Worm (Caenorhabditis elegans) whole organism, L1 larva: ENCODE measurements around the gene hpo-28.
A peak's percentile ranks its signal among the peaks of the same experiment; 100 is the strongest.

Source experiments
- C34B4.2 ChIP-seq: sonication (generic microtip); optimal IDR thresholded peaks from 2 replicates; lab custom pipeline; 2017; ENCODE audit warnings: mild to moderate bottlenecking, missing genetic modification characterization, missing compliant biosample characterization
- Y116A8C.19 ChIP-seq: sonication (generic microtip); optimal IDR thresholded peaks from 2 replicates; lab custom pipeline; 2016; ENCODE audit warnings: missing compliant biosample characterization, missing genetic modification characterization, borderline replicate concordance
- blmp-1 ChIP-seq: fragments of 150-350 bp; optimal IDR thresholded peaks from 2 replicates; lab custom pipeline; 2014; ENCODE audit warnings: missing biosample characterization, missing genetic modification characterization
- ceh-8 ChIP-seq: fragments of 200-800 bp; sonication (Bioruptor generic); optimal IDR thresholded peaks from 2 replicates; lab custom pipeline; 2018; ENCODE audit warnings: mild to moderate bottlenecking, missing genetic modification characterization, moderate library complexity, missing compliant biosample characterization
- ceh-82 ChIP-seq, 3 experiments: fragments of 150-350 bp in 1 of 3; sonication (generic microtip) in 2 of 3; optimal IDR thresholded peaks; 2 replicates each; lab custom pipeline; 2014 to 2017; ENCODE audit warnings: missing biosample characterization in 3 of 3, missing genetic modification characterization in 3 of 3
- ceh-88 ChIP-seq: fragments of 200-800 bp; sonication (Bioruptor generic); IDR thresholded peaks from 2 replicates; pipeline ENCODE4 v1.3.6; 2022; ENCODE audit warnings: missing genetic modification characterization, missing compliant biosample characterization
- dsc-1 ChIP-seq: sonication (generic microtip); optimal IDR thresholded peaks from 2 replicates; lab custom pipeline; 2016; ENCODE audit warnings: mild to moderate bottlenecking, missing genetic modification characterization, missing compliant biosample characterization
- efl-1 ChIP-seq, 4 experiments: fragments of 150-350 bp; optimal IDR thresholded peaks in 3 of 4; peaks in 1 of 4; 1 replicate in 1 of 4; 2 replicates in 3 of 4; lab custom pipeline; 2014; ENCODE audit warnings: missing biosample characterization in 2 of 4, missing genetic modification characterization in 2 of 4, missing genetic modification reagents in 2 of 4
- egl-27 ChIP-seq, 2 experiments: fragments of 150-350 bp in 1 of 2; sonication (generic microtip); optimal IDR thresholded peaks; 3 replicates each; lab custom pipeline; 2017 to 2018; ENCODE audit warnings: missing biosample characterization in 2 of 2, missing genetic modification characterization in 2 of 2, missing genetic modification reagents in 2 of 2
- elt-2 ChIP-seq: sonication (generic microtip); optimal IDR thresholded peaks from 2 replicates; lab custom pipeline; 2016; ENCODE audit warnings: missing genetic modification characterization, mild to moderate bottlenecking, inconsistent platforms, missing compliant biosample characterization, missing genetic modification reagents
- elt-3 ChIP-seq, 6 experiments: fragments of 150-350 bp in 1 of 6; sonication (generic microtip); optimal IDR thresholded peaks; 2 replicates each; lab custom pipeline; 2017 to 2018; ENCODE audit warnings: missing biosample characterization in 6 of 6, missing genetic modification characterization in 6 of 6, inconsistent platforms in 1 of 6
- ets-5 ChIP-seq: fragments of 200-800 bp; sonication (Bioruptor generic); IDR thresholded peaks from 2 replicates; pipeline ENCODE4 v1.3.6; 2022; ENCODE audit warnings: missing genetic modification characterization, missing compliant biosample characterization
- fkh-4 ChIP-seq: sonication (generic microtip); optimal IDR thresholded peaks from 2 replicates; lab custom pipeline; 2016; ENCODE audit warnings: missing compliant biosample characterization, missing genetic modification characterization, borderline replicate concordance
- fkh-8 ChIP-seq: sonication (generic microtip); optimal IDR thresholded peaks from 2 replicates; lab custom pipeline; 2016; ENCODE audit warnings: mild to moderate bottlenecking, missing genetic modification characterization, missing compliant biosample characterization
- grh-1 ChIP-seq: fragments of 200-800 bp; sonication (Bioruptor generic); IDR thresholded peaks from 2 replicates; pipeline ENCODE4 v1.3.6; 2022; ENCODE audit warnings: missing genetic modification reagents, missing genetic modification characterization, missing compliant biosample characterization
- hlh-4 ChIP-seq: sonication (generic microtip); optimal IDR thresholded peaks from 2 replicates; lab custom pipeline; 2016; ENCODE audit warnings: mild to moderate bottlenecking, missing genetic modification characterization, missing compliant biosample characterization
- hpl-2 ChIP-seq: fragments of 150-350 bp; optimal IDR thresholded peaks from 2 replicates; lab custom pipeline; 2014; ENCODE audit warnings: missing biosample characterization, missing genetic modification reagents, missing genetic modification characterization
- irx-1 ChIP-seq: sonication (generic microtip); optimal IDR thresholded peaks from 2 replicates; lab custom pipeline; 2016; ENCODE audit warnings: missing genetic modification characterization, missing compliant biosample characterization
- lin-14 ChIP-seq: fragments of 200-800 bp; sonication (Bioruptor generic); optimal IDR thresholded peaks from 2 replicates; lab custom pipeline; 2018; ENCODE audit warnings: mild to moderate bottlenecking, missing genetic modification characterization, moderate library complexity, missing compliant biosample characterization
- lin-35 ChIP-seq, 2 experiments: fragments of 150-350 bp; optimal IDR thresholded peaks; 2 replicates each; lab custom pipeline; 2014; ENCODE audit warnings: missing biosample characterization in 2 of 2, missing genetic modification characterization in 2 of 2, missing genetic modification reagents in 2 of 2
- lir-3 ChIP-seq: sonication (generic microtip); optimal IDR thresholded peaks from 2 replicates; lab custom pipeline; 2016; ENCODE audit warnings: mild to moderate bottlenecking, missing genetic modification characterization, moderate library complexity, missing compliant biosample characterization; ENCODE audit not compliant: poor library complexity
- mab-9 ChIP-seq: fragments of 200-800 bp; sonication (Bioruptor generic); IDR thresholded peaks from 2 replicates; pipeline ENCODE4 v1.3.6; 2022; ENCODE audit warnings: missing genetic modification reagents, missing genetic modification characterization, missing compliant biosample characterization
- mdl-1 ChIP-seq, 2 experiments: fragments of 150-350 bp; optimal IDR thresholded peaks; 2 replicates each; lab custom pipeline; 2014 to 2017; ENCODE audit warnings: missing biosample characterization in 2 of 2, missing genetic modification characterization in 2 of 2, inconsistent platforms in 1 of 2
- mef-2 ChIP-seq: fragments of 150-350 bp; optimal IDR thresholded peaks from 2 replicates; lab custom pipeline; 2014; ENCODE audit warnings: missing biosample characterization, missing genetic modification characterization
- nhr-11 ChIP-seq: fragments of 150-350 bp; optimal IDR thresholded peaks from 2 replicates; lab custom pipeline; 2014; ENCODE audit warnings: missing biosample characterization, missing genetic modification characterization
- nhr-12 ChIP-seq: sonication (generic microtip); optimal IDR thresholded peaks from 2 replicates; lab custom pipeline; 2017; ENCODE audit warnings: missing biosample characterization, missing genetic modification characterization
- nhr-20 ChIP-seq: sonication (generic microtip); optimal IDR thresholded peaks from 2 replicates; lab custom pipeline; 2016; ENCODE audit warnings: mild to moderate bottlenecking, missing genetic modification characterization, missing compliant biosample characterization
- nhr-28 ChIP-seq: fragments of 150-350 bp; optimal IDR thresholded peaks from 2 replicates; lab custom pipeline; 2014; ENCODE audit warnings: missing biosample characterization, missing genetic modification characterization
- nhr-84 ChIP-seq: sonication (generic microtip); optimal IDR thresholded peaks from 2 replicates; lab custom pipeline; 2017; ENCODE audit warnings: missing biosample characterization, missing genetic modification characterization
- nhr-85 ChIP-seq: sonication (generic microtip); peaks from one replicate; lab custom pipeline; 2016; ENCODE audit warnings: missing genetic modification characterization, inconsistent platforms, missing compliant biosample characterization
- nhr-90 ChIP-seq: sonication (generic microtip); optimal IDR thresholded peaks from 2 replicates; lab custom pipeline; 2016; ENCODE audit warnings: mild to moderate bottlenecking, missing genetic modification characterization, missing compliant biosample characterization; ENCODE audit not compliant: poor library complexity
- pag-3 ChIP-seq: sonication (generic microtip); optimal IDR thresholded peaks from 2 replicates; lab custom pipeline; 2017; ENCODE audit warnings: missing genetic modification characterization, mild to moderate bottlenecking, missing compliant biosample characterization, antibody characterized with exemption, borderline replicate concordance; ENCODE audit not compliant: insufficient read depth
- pax-3 ChIP-seq: fragments of 200-800 bp; sonication (Bioruptor generic); optimal IDR thresholded peaks from 2 replicates; lab custom pipeline; 2018; ENCODE audit warnings: mild to moderate bottlenecking, missing genetic modification characterization, moderate library complexity, missing compliant biosample characterization
- rnt-1 ChIP-seq: sonication (generic microtip); optimal IDR thresholded peaks from 2 replicates; lab custom pipeline; 2016; ENCODE audit warnings: mild to moderate bottlenecking, missing genetic modification characterization, moderate library complexity, missing compliant biosample characterization
- snpc-4 ChIP-seq: fragments of 150-350 bp; optimal IDR thresholded peaks from 2 replicates; lab custom pipeline; 2014; ENCODE audit warnings: missing biosample characterization, missing genetic modification characterization
- sptf-1 ChIP-seq: fragments of 150-350 bp; optimal IDR thresholded peaks from 2 replicates; lab custom pipeline; 2014; ENCODE audit warnings: missing biosample characterization, missing genetic modification characterization
- unc-62 ChIP-seq: fragments of 150-350 bp; optimal IDR thresholded peaks from 2 replicates; lab custom pipeline; 2014; ENCODE audit warnings: missing biosample characterization, missing genetic modification reagents, missing genetic modification characterization
- unc-98 ChIP-seq: fragments of 200-800 bp; sonication (Bioruptor generic); IDR thresholded peaks from 2 replicates; pipeline ENCODE4 v1.3.6; 2022; ENCODE audit warnings: missing genetic modification characterization, missing compliant biosample characterization
- zag-1 ChIP-seq: fragments of 150-350 bp; optimal IDR thresholded peaks from 2 replicates; lab custom pipeline; 2014; ENCODE audit warnings: missing biosample characterization, missing genetic modification characterization
- ztf-4 ChIP-seq: fragments of 150-350 bp; optimal IDR thresholded peaks from 2 replicates; lab custom pipeline; 2014; ENCODE audit warnings: missing biosample characterization, missing genetic modification characterization

The hpo-28 gene

ce11 chrIII:5715467-5715866, 6.3 kb upstream of the hpo-28 start (continued):
- TF ChIP-seq ztf-4 (tag; lab: Kevin White, UChicago) (no peak), pax-3 (no peak), rnt-1 (tag; lab: Kevin White, UChicago) (peak; percentile 75), grh-1 (no peak), elt-2 (tag; lab: Kevin White, UChicago) (no peak), sptf-1 (tag; lab: Kevin White, UChicago) (no peak), nhr-20 (tag; lab: Kevin White, UChicago) (peak; percentile 5), nhr-90 (tag; lab: Kevin White, UChicago) (no peak), mef-2 (tag; lab: Kevin White, UChicago) (no peak), nhr-85 (tag; lab: Kevin White, UChicago) (no peak), mdl-1 (tag; optimal IDR thresholded peaks at IDR 0.05; lab: Kevin White, UChicago) (peak in 1 of 2 experiments; percentile 62), zag-1 (tag; lab: Kevin White, UChicago) (no peak), nhr-12 (tag; lab: Kevin White, UChicago) (no peak), hlh-4 (tag; lab: Kevin White, UChicago) (no peak), fkh-4 (no peak), pag-3 (tag; lab: Kevin White, UChicago) (no peak), dsc-1 (tag; lab: Kevin White, UChicago) (peak; percentile 30), snpc-4 (tag; lab: Kevin White, UChicago) (peak; percentile 31), irx-1 (tag; lab: Kevin White, UChicago) (no peak), unc-98 (GFP tag; lab: Robert Waterston, UW) (no peak), ceh-88 (GFP tag; lab: Robert Waterston, UW) (no peak), blmp-1 (peak; percentile 52), egl-27 (tag; optimal IDR thresholded peaks at IDR 0.05; lab: Kevin White, UChicago) (no peak), nhr-11 (tag; lab: Kevin White, UChicago) (no peak), nhr-84 (tag; lab: Kevin White, UChicago) (no peak), lir-3 (tag; lab: Kevin White, UChicago) (no peak), ceh-82 (tag; optimal IDR thresholded peaks at IDR 0.05; lab: Kevin White, UChicago) (peak; percentile 7 to 87 (median 68)), Y116A8C.19 (tag; lab: Kevin White, UChicago) (no peak), mab-9 (GFP tag; lab: Robert Waterston, UW) (no peak), hpl-2 (GFP tag; lab: Kevin White, UChicago) (no peak)
- TF ChIP-seq, all 84 proteins: peak for 30

ce11 chrIII:5714984-5715454, 5.9 kb upstream of the hpo-28 start:
- TF ChIP-seq efl-1 (optimal IDR thresholded peaks at IDR 0.05; lab: Kevin White, UChicago) (no peak), efl-1 (GFP tag; optimal IDR thresholded peaks at IDR 0.05 in 1 of 2; lab: Kevin White, UChicago) (peak in 1 of 2 experiments; percentile 78), unc-62 (GFP tag; lab: Kevin White, UChicago) (no peak), nhr-28 (tag; lab: Kevin White, UChicago) (no peak), nhr-85 (tag; lab: Kevin White, UChicago) (peak; percentile 56), unc-98 (GFP tag; lab: Robert Waterston, UW) (no peak), blmp-1 (peak; percentile 31), C34B4.2 (tag; lab: Kevin White, UChicago) (no peak), elt-3 (tag; optimal IDR thresholded peaks at IDR 0.05; lab: Kevin White, UChicago) (no peak)

ce11 chrIII:5714230-5714983, 5.3 kb upstream of the hpo-28 start, which contains the start of gene arf-1:
arf-1 (plus strand) TSS chrIII:5714886.
- TF ChIP-seq nhr-84 (tag; lab: Kevin White, UChicago), result no peak
- TF ChIP-seq lin-35 (GFP tag; optimal IDR thresholded peaks at IDR 0.05; lab: Kevin White, UChicago), result peak in 1 of 2 experiments; percentile 29
- TF ChIP-seq ceh-8 (GFP tag; lab: Kevin White, UChicago), result no peak
- TF ChIP-seq fkh-8 (tag; lab: Kevin White, UChicago), result no peak
- TF ChIP-seq elt-3 (tag; optimal IDR thresholded peaks at IDR 0.05; lab: Kevin White, UChicago), result peak in 1 of 6 experiments; percentile 8
- peak; percentile 1 for TF ChIP-seq lin-14
- no peak for TF ChIP-seq ets-5 (GFP tag; lab: Robert Waterston, UW)
